Comparison of ENCODE assay signal across 4 worm cellular contexts in genomic region chrX:15842492-15842891, ce11.
TF ChIP-seq lines count a peak whose summit lies in the region.

No protein-coding gene starts in this region.

TF ChIP-seq in whole organism, L2 larva, 48 proteins besides CTCF, POLR2A, EP300 and RAD21 (continued from another document):
- TF ChIP-seq snpc-4 (tag; optimal IDR thresholded peaks at IDR 0.05; lab: Kevin White, UChicago) = no peak
- no peak for TF ChIP-seq mbf-1 (tag; optimal IDR thresholded peaks at IDR 0.05; lab: Kevin White, UChicago)
- TF ChIP-seq nhr-23 (tag; optimal IDR thresholded peaks at IDR 0.05; lab: Kevin White, UChicago) = no peak
- TF ChIP-seq ama-1 (optimal IDR thresholded peaks at IDR 0.05; lab: Kevin White, UChicago) = no peak
- TF ChIP-seq sma-3 (GFP tag; optimal IDR thresholded peaks at IDR 0.05; lab: Kevin White, UChicago) = peak; percentile 23
- TF ChIP-seq nhr-129 (tag; optimal IDR thresholded peaks at IDR 0.05; lab: Kevin White, UChicago) = peak; percentile 29

TF ChIP-seq in whole organism, L3 larva, 47 proteins besides CTCF, POLR2A, EP300 and RAD21 (continued from another document):
- no peak for TF ChIP-seq mdl-1 (tag; optimal IDR thresholded peaks at IDR 0.05; lab: Kevin White, UChicago)

TF ChIP-seq in whole organism, L4 larva, 104 proteins besides CTCF, POLR2A, EP300 and RAD21 (continued from another document and continues in another):
- TF ChIP-seq lin-15B (tag; optimal IDR thresholded peaks at IDR 0.05; lab: Kevin White, UChicago) (no peak), Y75B8A.6 (GFP tag; IDR thresholded peaks at IDR 0.05; lab: Robert Waterston, UW) (no peak), nhr-111 (GFP tag; optimal IDR thresholded peaks at IDR 0.05; lab: Kevin White, UChicago) (no peak), pha-4 (GFP tag; IDR thresholded peaks at IDR 0.05; lab: Robert Waterston, UW) (peak; percentile 52; the same call in 1 of the 2 replicates), pha-4 (tag; optimal IDR thresholded peaks at IDR 0.05; lab: Kevin White, UChicago) (no peak), attf-4 (tag; optimal IDR thresholded peaks at IDR 0.05; lab: Kevin White, UChicago) (no peak), skn-1 (tag; optimal IDR thresholded peaks at IDR 0.05; lab: Kevin White, UChicago) (no peak), lsy-2 (tag; optimal IDR thresholded peaks at IDR 0.05; lab: Kevin White, UChicago) (peak in 1 of 2 experiments; percentile 63), F10B5.3 (tag; optimal IDR thresholded peaks at IDR 0.05; lab: Kevin White, UChicago) (no peak), daf-19 (GFP tag; conservative IDR thresholded peaks at IDR 0.05; lab: Robert Waterston, UW) (no peak), nhr-25 (tag; optimal IDR thresholded peaks at IDR 0.05; lab: Kevin White, UChicago; ENCODE audit: borderline replicate concordance, insufficient read depth) (no peak), nhr-102 (tag; optimal IDR thresholded peaks at IDR 0.05; lab: Kevin White, UChicago) (peak; percentile 78), ztf-7 (tag; optimal IDR thresholded peaks at IDR 0.05; lab: Kevin White, UChicago) (no peak), unc-62 (GFP tag; optimal IDR thresholded peaks at IDR 0.05 in 1 of 2; lab: Kevin White, UChicago) (no peak), unc-62 (tag; optimal IDR thresholded peaks at IDR 0.05; lab: Kevin White, UChicago) (no peak), lir-3 (tag; optimal IDR thresholded peaks at IDR 0.05; lab: Kevin White, UChicago) (no peak), dve-1 (tag; optimal IDR thresholded peaks at IDR 0.05; lab: Kevin White, UChicago; ENCODE audit: insufficient read depth) (peak; percentile 63), fkh-10 (GFP tag; optimal IDR thresholded peaks at IDR 0.05; lab: Kevin White, UChicago) (no peak), ceh-82 (tag; optimal IDR thresholded peaks at IDR 0.05; lab: Kevin White, UChicago) (no peak), T26A8.4 (GFP tag; IDR thresholded peaks at IDR 0.05; lab: Robert Waterston, UW) (peak; percentile 78), unc-130 (GFP tag; optimal IDR thresholded peaks at IDR 0.05; lab: Kevin White, UChicago) (no peak), dpl-1 (GFP tag; optimal IDR thresholded peaks at IDR 0.05; lab: Kevin White, UChicago) (peak; percentile 24), hmg-1.1 (GFP tag; IDR thresholded peaks at IDR 0.05; lab: Robert Waterston, UW) (no peak), nhr-42 (GFP tag; IDR thresholded peaks at IDR 0.05; lab: Robert Waterston, UW) (peak; percentile 18; the same call in 1 of the 2 replicates), dmd-6 (GFP tag; IDR thresholded peaks at IDR 0.05; lab: Robert Waterston, UW) (peak; percentile 99), ztf-11 (tag; optimal IDR thresholded peaks at IDR 0.05; lab: Kevin White, UChicago) (no peak), zfp-2 (tag; optimal IDR thresholded peaks at IDR 0.05; lab: Kevin White, UChicago) (no peak), ZK337.2 (GFP tag; IDR thresholded peaks at IDR 0.05; lab: Robert Waterston, UW) (no peak), hif-1 (tag; optimal IDR thresholded peaks at IDR 0.05; lab: Kevin White, UChicago) (peak in 1 of 2 experiments; percentile 26), ceh-32 (tag; optimal IDR thresholded peaks at IDR 0.05; lab: Kevin White, UChicago; ENCODE audit: poor library complexity) (no peak), rbr-2 (tag; optimal IDR thresholded peaks at IDR 0.05; lab: Kevin White, UChicago) (no peak), pqm-1 (tag; optimal IDR thresholded peaks at IDR 0.05; lab: Kevin White, UChicago) (peak; percentile 50), F26F4.8 (GFP tag; conservative IDR thresholded peaks at IDR 0.05; lab: Robert Waterston, UW) (no peak), nhr-28 (tag; optimal IDR thresholded peaks at IDR 0.05; lab: Kevin White, UChicago) (peak; percentile 46), T20F7.1 (GFP tag; optimal IDR thresholded peaks at IDR 0.05; lab: Kevin White, UChicago) (peak; percentile 77), vab-7 (GFP tag; IDR thresholded peaks at IDR 0.05; lab: Robert Waterston, UW) (no peak), daf-12 (tag; optimal IDR thresholded peaks at IDR 0.05; lab: Kevin White, UChicago) (no peak), mdt-29 (GFP tag; IDR thresholded peaks at IDR 0.05; lab: Robert Waterston, UW) (no peak), duxl-1 (tag; optimal IDR thresholded peaks at IDR 0.05; lab: Kevin White, UChicago; ENCODE audit: poor library complexity) (no peak), snpc-4 (tag; optimal IDR thresholded peaks at IDR 0.05; lab: Kevin White, UChicago) (no peak), nhr-10 (tag; optimal IDR thresholded peaks at IDR 0.05; lab: Kevin White, UChicago) (peak; percentile 53), mes-2 (tag; optimal IDR thresholded peaks at IDR 0.05; lab: Kevin White, UChicago; ENCODE audit: poor library complexity, severe bottlenecking) (peak; percentile 34), ctbp-1 (GFP tag; IDR thresholded peaks at IDR 0.05; lab: Robert Waterston, UW) (no peak), zfp-3 (GFP tag; conservative IDR thresholded peaks at IDR 0.05; lab: Robert Waterston, UW) (no peak; the same call in 1 of the 2 replicates), mdl-1 (tag; optimal IDR thresholded peaks at IDR 0.05; lab: Kevin White, UChicago) (peak in 1 of 2 experiments; percentile 44), nhr-11 (tag; optimal IDR thresholded peaks at IDR 0.05; lab: Kevin White, UChicago) (no peak), zip-2 (tag; optimal IDR thresholded peaks at IDR 0.05; lab: Kevin White, UChicago) (no peak), cey-2 (tag; optimal IDR thresholded peaks at IDR 0.05; lab: Kevin White, UChicago; ENCODE audit: borderline replicate concordance, insufficient read depth) (no peak), egl-27 (tag; optimal IDR thresholded peaks at IDR 0.05; lab: Kevin White, UChicago) (no peak), lin-13 (GFP tag; optimal IDR thresholded peaks at IDR 0.05; lab: Kevin White, UChicago) (no peak), ceh-20 (GFP tag; IDR thresholded peaks at IDR 0.05; lab: Robert Waterston, UW) (no peak), Y5F2A.4 (GFP tag; optimal IDR thresholded peaks at IDR 0.05; lab: Kevin White, UChicago) (no peak), php-3 (GFP tag; IDR thresholded peaks at IDR 0.05; lab: Robert Waterston, UW) (no peak), dmd-9 (GFP tag; IDR thresholded peaks at IDR 0.05; lab: Robert Waterston, UW) (no peak), madf-5 (GFP tag; IDR thresholded peaks at IDR 0.05; lab: Robert Waterston, UW) (no peak), ceh-62 (tag; optimal IDR thresholded peaks at IDR 0.05; lab: Kevin White, UChicago) (no peak), nhr-6 (tag; optimal IDR thresholded peaks at IDR 0.05; lab: Kevin White, UChicago) (no peak), ama-1 (optimal IDR thresholded peaks at IDR 0.05; lab: Kevin White, UChicago) (no peak), gei-8 (GFP tag; optimal IDR thresholded peaks at IDR 0.05; lab: Kevin White, UChicago) (no peak), hlh-11 (tag; optimal IDR thresholded peaks at IDR 0.05; lab: Kevin White, UChicago) (peak; percentile 89), nhr-48 (tag; optimal IDR thresholded peaks at IDR 0.05; lab: Kevin White, UChicago) (peak; percentile 90), nhr-237 (tag; optimal IDR thresholded peaks at IDR 0.05; lab: Kevin White, UChicago) (no peak), saeg-2 (GFP tag; IDR thresholded peaks at IDR 0.05; lab: Robert Waterston, UW) (no peak)

TF ChIP-seq in whole organism, young adult, 124 proteins besides CTCF, POLR2A, EP300 and RAD21 (continued from another document):
- TF ChIP-seq dox-1 (GFP tag; IDR thresholded peaks at IDR 0.05; lab: Robert Waterston, UW) (peak; percentile 27; the same call in 1 of the 2 replicates), zim-3 (tag; optimal IDR thresholded peaks at IDR 0.05; lab: Kevin White, UChicago) (peak; percentile 15), chd-7 (tag; optimal IDR thresholded peaks at IDR 0.05; lab: Kevin White, UChicago) (peak; percentile 25), nfyb-1 (GFP tag; IDR thresholded peaks at IDR 0.05; lab: Robert Waterston, UW) (peak; percentile 33; the same call in 1 of the 2 replicates), T26A5.8 (tag; optimal IDR thresholded peaks at IDR 0.05; lab: Kevin White, UChicago) (no peak), B0035.1 (tag; optimal IDR thresholded peaks at IDR 0.05; lab: Kevin White, UChicago) (no peak), nhr-90 (tag; optimal IDR thresholded peaks at IDR 0.05; lab: Kevin White, UChicago) (peak; percentile 68), F22D6.2 (tag; optimal IDR thresholded peaks at IDR 0.05; lab: Kevin White, UChicago) (peak; percentile 22), egl-44 (GFP tag; IDR thresholded peaks at IDR 0.05; lab: Robert Waterston, UW) (0 out of 2 replicates have a peak, but pooled peaks have one; percentile 22), snpc-3.4 (tag; optimal IDR thresholded peaks at IDR 0.05; lab: Kevin White, UChicago) (no peak), B0336.3 (GFP tag; IDR thresholded peaks at IDR 0.05; lab: Robert Waterston, UW) (peak; percentile 67), atf-7 (tag; optimal IDR thresholded peaks at IDR 0.05; lab: Kevin White, UChicago) (peak; percentile 94), gei-17 (GFP tag; optimal IDR thresholded peaks at IDR 0.05; lab: Kevin White, UChicago) (peak; percentile 25), F33H1.4 (GFP tag; IDR thresholded peaks at IDR 0.05; lab: Robert Waterston, UW) (no peak), snpc-1.1 (tag; optimal IDR thresholded peaks at IDR 0.05; lab: Kevin White, UChicago; ENCODE audit: insufficient read depth) (no peak), F55B11.4 (tag; optimal IDR thresholded peaks at IDR 0.05; lab: Kevin White, UChicago; ENCODE audit: borderline replicate concordance, insufficient read depth) (no peak), ztf-22 (GFP tag; optimal IDR thresholded peaks at IDR 0.05; lab: Kevin White, UChicago) (peak; percentile 35), athp-1 (tag; optimal IDR thresholded peaks at IDR 0.05; lab: Kevin White, UChicago) (no peak), F49E8.2 (tag; optimal IDR thresholded peaks at IDR 0.05; lab: Kevin White, UChicago; ENCODE audit: insufficient read depth) (no peak), F52B5.7 (tag; optimal IDR thresholded peaks at IDR 0.05; lab: Kevin White, UChicago) (no peak), ztf-6 (GFP tag; IDR thresholded peaks at IDR 0.05; lab: Robert Waterston, UW) (no peak), bed-2 (GFP tag; IDR thresholded peaks at IDR 0.05; lab: Robert Waterston, UW) (no peak), ztf-26 (tag; optimal IDR thresholded peaks at IDR 0.05; lab: Kevin White, UChicago) (no peak), K12H6.12 (tag; optimal IDR thresholded peaks at IDR 0.05; lab: Kevin White, UChicago) (no peak), unc-62 (GFP tag; optimal IDR thresholded peaks at IDR 0.05; lab: Kevin White, UChicago) (peak; percentile 11), let-526 (GFP tag; IDR thresholded peaks at IDR 0.05; lab: Robert Waterston, UW) (no peak), lag-1 (GFP tag; IDR thresholded peaks at IDR 0.05; lab: Robert Waterston, UW) (no peak), F39B2.1 (GFP tag; IDR thresholded peaks at IDR 0.05; lab: Robert Waterston, UW) (no peak), lin-40 (tag; optimal IDR thresholded peaks at IDR 0.05; lab: Kevin White, UChicago) (peak; percentile 66), sptf-2 (GFP tag; optimal IDR thresholded peaks at IDR 0.05; lab: Kevin White, UChicago) (no peak), Y56A3A.18 (GFP tag; IDR thresholded peaks at IDR 0.05; lab: Robert Waterston, UW) (peak; percentile 47; the same call in 1 of the 2 replicates), madf-6 (GFP tag; IDR thresholded peaks at IDR 0.05; lab: Robert Waterston, UW) (no peak), akir-1 (GFP tag; optimal IDR thresholded peaks at IDR 0.05; lab: Kevin White, UChicago) (no peak), lsl-1 (GFP tag; optimal IDR thresholded peaks at IDR 0.05; lab: Kevin White, UChicago) (no peak), tbp1 (GFP tag; optimal IDR thresholded peaks at IDR 0.05; lab: Kevin White, UChicago) (peak; percentile 39), lir-1 (GFP tag; conservative IDR thresholded peaks at IDR 0.05; lab: Robert Waterston, UW) (no peak)
